Fruit fly (Drosophila melanogaster) S2 (cell line): ENCODE results near the gene ocn.

Experiments used
- CG8478 ChIP-seq: fragments of >200 bp; optimal IDR thresholded peaks from 2 replicates; lab custom pipeline; 2018
- CTCF ChIP-seq, 2 experiments: fragments of >200 bp; optimal IDR thresholded peaks; 2 replicates each; lab custom pipeline; 2018

DNA sequence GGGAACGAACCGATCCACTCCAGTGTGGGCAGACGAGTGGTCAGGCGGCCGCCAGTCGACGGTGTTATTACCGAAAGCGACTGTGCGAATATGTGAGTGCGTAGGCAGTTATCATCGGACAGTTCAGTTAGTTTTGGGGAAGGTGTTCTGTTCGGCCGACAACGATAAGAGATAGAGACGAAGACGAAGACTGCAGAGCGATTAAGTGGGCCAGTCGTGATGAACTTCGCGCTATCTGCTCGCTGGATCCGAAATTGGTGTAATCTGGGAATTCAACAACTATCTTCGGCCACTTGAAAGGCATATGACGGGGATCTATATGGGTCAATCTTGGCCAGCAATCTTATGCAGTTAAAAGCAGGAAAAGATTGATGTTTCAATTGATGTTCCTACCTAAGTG lies 28.4 kb downstream of the ocn start, which contains the start of gene CG7912:
- TF ChIP-seq CTCF (optimal IDR thresholded peaks at IDR 0.05; lab: Kevin White, UChicago): no peak
- no peak for TF ChIP-seq CG8478 (lab: Kevin White, UChicago)
